Fruit fly (Drosophila melanogaster): ENCODE data around the gene CG32453.
"Not testable (repeated sequence)": the region's sequence is repeated elsewhere in the genome, so short reads cannot be mapped to it uniquely, and the experiment has no call there.

The CG32453 gene

dm6 chr3L:22686987-22687386 is 10.0 kb upstream of the CG32453 start, which contains the start of the genes CG14455 and CG14456:
Gene CG14455 (minus strand): TSS chr3L:22687087.
Gene CG14456 (plus strand): TSS chr3L:22687222.
- TF ChIP-seq sage (GFP tag; optimal IDR thresholded peaks at IDR 0.05): no peak
- no peak for TF ChIP-seq Mio (GFP tag; optimal IDR thresholded peaks at IDR 0.05)
- no peak for TF ChIP-seq Rel (GFP tag; optimal IDR thresholded peaks at IDR 0.05)
- no peak for TF ChIP-seq Rel (tag; optimal IDR thresholded peaks at IDR 0.05)

dm6 chr3L:22692428-22692827 is 4.6 kb upstream of the CG32453 start, which contains the start of gene CG14454:
Gene CG14454 (minus strand): TSS chr3L:22692528.
- not testable (repeated sequence) for TF ChIP-seq OdsH, sv, jim (GFP tag; optimal IDR thresholded peaks at IDR 0.05)

- TF ChIP-seq GATAd (GFP tag; optimal IDR thresholded peaks at IDR 0.05) (no peak), sage (GFP tag; optimal IDR thresholded peaks at IDR 0.05) (no peak), ey (GFP tag; optimal IDR thresholded peaks at IDR 0.05) (no peak), foxo (GFP tag; optimal IDR thresholded peaks at IDR 0.05) (no peak)
These were observed 3.3 kb upstream of the CG32453 start, which contains the start of the genes CG12546 and CG14453 for dm6 chr3L:22693712-22694111. Gene CG12546 (minus strand): TSS chr3L:22693812. Gene CG14453 (plus strand): TSS chr3L:22694083.

dm6 chr3L:22695653-22696052 is 1.4 kb upstream of the CG32453 start, which contains the start of gene CG14452:
Gene CG14452 (plus strand): TSS chr3L:22695953.
- TF ChIP-seq br (GFP tag; optimal IDR thresholded peaks at IDR 0.05): no peak
- no peak for TF ChIP-seq h (GFP tag; optimal IDR thresholded peaks at IDR 0.05)
- no peak for TF ChIP-seq GATAd (GFP tag; optimal IDR thresholded peaks at IDR 0.05)
- TF ChIP-seq rgr (GFP tag; optimal IDR thresholded peaks at IDR 0.05): no peak
- TF ChIP-seq fru (GFP tag; optimal IDR thresholded peaks at IDR 0.05): no peak

- TF ChIP-seq HLH106 (tag; optimal IDR thresholded peaks at IDR 0.05) (no peak), CrebA (GFP tag; optimal IDR thresholded peaks at IDR 0.05; ENCODE audit: borderline replicate concordance) (no peak), h (GFP tag; optimal IDR thresholded peaks at IDR 0.05) (no peak), GATAd (GFP tag; optimal IDR thresholded peaks at IDR 0.05) (no peak), lola (GFP tag; optimal IDR thresholded peaks at IDR 0.05) (no peak), ey (GFP tag; optimal IDR thresholded peaks at IDR 0.05) (no peak), jim (GFP tag; optimal IDR thresholded peaks at IDR 0.05) (no peak), sv (GFP tag; optimal IDR thresholded peaks at IDR 0.05) (no peak), Vsx2 (GFP tag; optimal IDR thresholded peaks at IDR 0.05; ENCODE audit: partially characterized antibody) (no peak), foxo (GFP tag; optimal IDR thresholded peaks at IDR 0.05) (no peak), fru (GFP tag; optimal IDR thresholded peaks at IDR 0.05) (no peak), dmrt93B (GFP tag; optimal IDR thresholded peaks at IDR 0.05) (no peak), tai (GFP tag; optimal IDR thresholded peaks at IDR 0.05) (no peak), Jra (GFP tag; optimal IDR thresholded peaks at IDR 0.05) (no peak), woc (GFP tag; optimal IDR thresholded peaks at IDR 0.05) (no peak)
These were observed 2.1 kb downstream of the CG32453 start, which contains the start of gene CG45116 for dm6 chr3L:22699133-22699532. Gene CG45116 (plus strand): TSS chr3L:22699433.

dm6 chr3L:22711855-22712254 is 14.8 kb downstream of the CG32453 start, which contains the start of gene CG11370:
Gene CG11370 (plus strand): TSS chr3L:22712155.
- TF ChIP-seq h (GFP tag; optimal IDR thresholded peaks at IDR 0.05) (no peak), HLH106 (tag; optimal IDR thresholded peaks at IDR 0.05) (no peak)

- TF ChIP-seq fru (GFP tag; optimal IDR thresholded peaks at IDR 0.05) (no peak), GATAd (GFP tag; optimal IDR thresholded peaks at IDR 0.05) (no peak), usp (GFP tag; optimal IDR thresholded peaks at IDR 0.05) (no peak), dmrt93B (GFP tag; optimal IDR thresholded peaks at IDR 0.05) (no peak), Hnf4 (GFP tag; optimal IDR thresholded peaks at IDR 0.05) (no peak), brk (GFP tag; optimal IDR thresholded peaks at IDR 0.05) (no peak), Vsx2 (GFP tag; optimal IDR thresholded peaks at IDR 0.05; ENCODE audit: partially characterized antibody) (no peak), CG32264 (GFP tag; optimal IDR thresholded peaks at IDR 0.05) (no peak), rgr (GFP tag; optimal IDR thresholded peaks at IDR 0.05) (no peak), HLH106 (tag; optimal IDR thresholded peaks at IDR 0.05) (no peak), psq (GFP tag; optimal IDR thresholded peaks at IDR 0.05) (no peak), ey (GFP tag; optimal IDR thresholded peaks at IDR 0.05) (no peak), Mio (GFP tag; optimal IDR thresholded peaks at IDR 0.05) (no peak), dsf (GFP tag; optimal IDR thresholded peaks at IDR 0.05; ENCODE audit: borderline replicate concordance) (no peak)
These were observed 16.6 kb downstream of the CG32453 start for dm6 chr3L:22713605-22714004.
